Fruit fly (Drosophila melanogaster): Measurements from ENCODE around the gene CG1316.

The CG1316 gene

dm6 chr3L:4264963-4265362 is 18.7 kb upstream of the CG1316 start:
- 0 out of 3 replicates have a peak, but pooled peaks have one; percentile 6 for TF ChIP-seq CG6163 (GFP tag; IDR thresholded peaks at IDR 0.05)
- no peak for TF ChIP-seq dac (GFP tag; optimal IDR thresholded peaks at IDR 0.05)
- peak; percentile 33 for TF ChIP-seq CG32006 (GFP tag; optimal IDR thresholded peaks at IDR 0.05)
- no peak for TF ChIP-seq pdm3 (GFP tag; optimal IDR thresholded peaks at IDR 0.05)
- TF ChIP-seq topi (GFP tag; optimal IDR thresholded peaks at IDR 0.05) = no peak
- no peak for TF ChIP-seq CG6808 (GFP tag; optimal IDR thresholded peaks at IDR 0.05)
- TF ChIP-seq Eip78C (GFP tag) = peak; percentile 63
- TF ChIP-seq Sox15 (GFP tag; optimal IDR thresholded peaks at IDR 0.05) = no peak
- TF ChIP-seq CG10669 (GFP tag; optimal IDR thresholded peaks at IDR 0.05) = no peak
- no peak for TF ChIP-seq net (GFP tag; optimal IDR thresholded peaks at IDR 0.05)
- TF ChIP-seq CG1621 (tag; optimal IDR thresholded peaks at IDR 0.05) = no peak
- no peak for TF ChIP-seq Hr39 (GFP tag; optimal IDR thresholded peaks at IDR 0.05)

DNA sequence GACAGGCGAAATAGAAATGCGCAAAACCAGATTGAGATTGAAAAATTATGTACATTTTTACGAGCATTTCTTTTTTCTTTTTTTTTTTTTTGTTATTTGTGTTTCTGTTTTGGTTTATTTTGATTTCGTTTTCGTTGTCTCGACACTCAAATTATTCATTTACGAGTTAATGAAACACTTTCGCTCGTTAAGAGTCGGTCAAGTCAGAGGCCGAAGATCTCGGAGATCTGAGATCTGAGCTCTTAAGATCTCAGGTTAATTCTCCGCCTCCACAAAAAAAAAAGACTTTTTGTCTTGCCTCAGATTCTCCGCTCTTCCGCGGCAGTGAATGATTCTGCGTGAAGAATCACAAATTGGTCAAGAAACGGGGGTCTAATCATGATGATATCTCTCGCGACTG is 17.8 kb upstream of the CG1316 start:
- TF ChIP-seq net (GFP tag; optimal IDR thresholded peaks at IDR 0.05) = no peak
- TF ChIP-seq Smox (GFP tag; optimal IDR thresholded peaks at IDR 0.05) = no peak
- TF ChIP-seq cyc (GFP tag; optimal IDR thresholded peaks at IDR 0.05) = no peak
- TF ChIP-seq CG11902 (GFP tag; optimal IDR thresholded peaks at IDR 0.05) = no peak
- TF ChIP-seq Eip93F (GFP tag; optimal IDR thresholded peaks at IDR 0.05) = no peak
- TF ChIP-seq spab (GFP tag; optimal IDR thresholded peaks at IDR 0.05) = no peak
- TF ChIP-seq CG6854 (GFP tag; optimal IDR thresholded peaks at IDR 0.05) = no peak
- no peak for TF ChIP-seq CG10669 (GFP tag; optimal IDR thresholded peaks at IDR 0.05)
- TF ChIP-seq Hr39 (GFP tag; optimal IDR thresholded peaks at IDR 0.05) = no peak
- no peak for TF ChIP-seq CG16779 (tag; optimal IDR thresholded peaks at IDR 0.05)

- TF ChIP-seq CG6854 (GFP tag; optimal IDR thresholded peaks at IDR 0.05) (no peak), Ets21C (GFP tag; optimal IDR thresholded peaks at IDR 0.05) (no peak), Eip78C (GFP tag) (no peak), CG3919 (GFP tag; optimal IDR thresholded peaks at IDR 0.05) (no peak), Hr39 (GFP tag; optimal IDR thresholded peaks at IDR 0.05) (no peak), fkh (GFP tag; optimal IDR thresholded peaks at IDR 0.05) (no peak), CG32006 (GFP tag; optimal IDR thresholded peaks at IDR 0.05) (no peak), CG1621 (tag; optimal IDR thresholded peaks at IDR 0.05) (no peak), Gug (GFP tag; IDR thresholded peaks at IDR 0.05) (no peak), Blimp-1 (GFP tag; optimal IDR thresholded peaks at IDR 0.05) (no peak), cyc (GFP tag; optimal IDR thresholded peaks at IDR 0.05) (no peak)
Measured at dm6 chr3L:4267403-4267802, 16.2 kb upstream of the CG1316 start, which contains the start of gene CG33764. CG33764 (minus strand) TSS chr3L:4267503.

- TF ChIP-seq Blimp-1 (GFP tag; optimal IDR thresholded peaks at IDR 0.05) = peak; percentile 54
- TF ChIP-seq CG3032 (tag; optimal IDR thresholded peaks at IDR 0.05) = no peak
Measured at dm6 chr3L:4269208-4269607, 14.4 kb upstream of the CG1316 start.

dm6 chr3L:4269920-4270319 is 13.7 kb upstream of the CG1316 start:
- TF ChIP-seq CG3919 (GFP tag; optimal IDR thresholded peaks at IDR 0.05) (peak; percentile 78), acj6 (GFP tag; optimal IDR thresholded peaks at IDR 0.05) (peak; percentile 76), OdsH (GFP tag; optimal IDR thresholded peaks at IDR 0.05) (peak; percentile 79), dac (GFP tag; optimal IDR thresholded peaks at IDR 0.05) (peak; percentile 13), Blimp-1 (GFP tag; optimal IDR thresholded peaks at IDR 0.05) (peak; percentile 33), CG8319 (GFP tag; optimal IDR thresholded peaks at IDR 0.05) (peak; percentile 39), CG6854 (GFP tag; optimal IDR thresholded peaks at IDR 0.05) (peak; percentile 71), vri (GFP tag; optimal IDR thresholded peaks at IDR 0.05) (peak; percentile 66), Eip93F (GFP tag; optimal IDR thresholded peaks at IDR 0.05) (peak; percentile 12), salr (GFP tag; optimal IDR thresholded peaks at IDR 0.05) (peak; percentile 15 to 70), CG15336 (GFP tag; IDR thresholded peaks at IDR 0.05) (peak; percentile 89), CG1621 (tag; optimal IDR thresholded peaks at IDR 0.05) (peak; percentile 56), fd59A (GFP tag; optimal IDR thresholded peaks at IDR 0.05) (peak; percentile 58), CG8632 (GFP tag; optimal IDR thresholded peaks at IDR 0.05) (peak; percentile 69), cyc (GFP tag; optimal IDR thresholded peaks at IDR 0.05) (peak; percentile 51), net (GFP tag; optimal IDR thresholded peaks at IDR 0.05) (peak; percentile 70), CG32006 (GFP tag; optimal IDR thresholded peaks at IDR 0.05) (peak; percentile 90), CG6792 (GFP tag; optimal IDR thresholded peaks at IDR 0.05) (peak; percentile 73), CG6276 (GFP tag; optimal IDR thresholded peaks at IDR 0.05) (peak; percentile 80), Met (GFP tag; optimal IDR thresholded peaks at IDR 0.05) (peak; percentile 77), CG11902 (GFP tag; optimal IDR thresholded peaks at IDR 0.05) (peak; percentile 38), CG31627 (GFP tag; optimal IDR thresholded peaks at IDR 0.05) (peak; percentile 33), Ets96B (tag; optimal IDR thresholded peaks at IDR 0.05) (peak; percentile 78), Smox (GFP tag; optimal IDR thresholded peaks at IDR 0.05) (peak; percentile 63), pdm3 (GFP tag; optimal IDR thresholded peaks at IDR 0.05) (peak; percentile 59), svp (GFP tag) (no peak), topi (GFP tag; optimal IDR thresholded peaks at IDR 0.05) (peak; percentile 64), Hr39 (GFP tag; optimal IDR thresholded peaks at IDR 0.05) (peak; percentile 30), CG34406 (GFP tag; optimal IDR thresholded peaks at IDR 0.05) (peak; percentile 76), dsx (GFP tag; optimal IDR thresholded peaks at IDR 0.05; ENCODE audit: poor library complexity, severe bottlenecking) (peak; percentile 81)

All from whole organism, prepupa.